Fruit fly (Drosophila melanogaster): ENCODE measurements around the gene tefu.

The tefu gene

dm6 chr3R:15291551-15292223, 49.7 kb upstream of the tefu start (continued):
- no peak for TF ChIP-seq CG11247 (GFP tag; IDR thresholded peaks at IDR 0.05)
- no peak for TF ChIP-seq Hey (tag; optimal IDR thresholded peaks at IDR 0.05)
- no peak for TF ChIP-seq CG12659 (GFP tag; optimal IDR thresholded peaks at IDR 0.05)
- no peak for TF ChIP-seq YL-1 (GFP tag; optimal IDR thresholded peaks at IDR 0.05)
- TF ChIP-seq ato (GFP tag; IDR thresholded peaks at IDR 0.05; ENCODE audit: partially characterized antibody): no peak
- peak; percentile 38 for TF ChIP-seq CG34376 (GFP tag; optimal IDR thresholded peaks at IDR 0.05)
- no peak for TF ChIP-seq repo (GFP tag; optimal IDR thresholded peaks at IDR 0.05)
- peak in 1 of 2 experiments; percentile 54 for TF ChIP-seq Pdp1 (GFP tag; optimal IDR thresholded peaks at IDR 0.05)
- peak; percentile 54 for TF ChIP-seq lbe (GFP tag; optimal IDR thresholded peaks at IDR 0.05)
- no peak for TF ChIP-seq CG10321 (GFP tag; IDR thresholded peaks at IDR 0.05)
- TF ChIP-seq stc (GFP tag; IDR thresholded peaks at IDR 0.05): no peak
- no peak for TF ChIP-seq tll (GFP tag; optimal IDR thresholded peaks at IDR 0.05)
- no peak for TF ChIP-seq CG32532 (GFP tag; IDR thresholded peaks at IDR 0.05)
- TF ChIP-seq CG12155 (GFP tag; optimal IDR thresholded peaks at IDR 0.05): no peak
- no peak for TF ChIP-seq dmrt99B (tag; optimal IDR thresholded peaks at IDR 0.05)
- TF ChIP-seq CG17912 (GFP tag; optimal IDR thresholded peaks at IDR 0.05): no peak
- no peak for TF ChIP-seq stwl (tag; optimal IDR thresholded peaks at IDR 0.05)
- TF ChIP-seq aop (GFP tag; IDR thresholded peaks at IDR 0.05): no peak
- peak; percentile 59 for TF ChIP-seq HmgZ (tag; optimal IDR thresholded peaks at IDR 0.05)
- no peak for TF ChIP-seq CG18011 (GFP tag; optimal IDR thresholded peaks at IDR 0.05)
- no peak for TF ChIP-seq az2 (GFP tag; optimal IDR thresholded peaks at IDR 0.05)
- no peak for TF ChIP-seq sna (GFP tag; IDR thresholded peaks at IDR 0.05; ENCODE audit: partially characterized antibody)
- peak; percentile 20 for TF ChIP-seq Kr (GFP tag; optimal IDR thresholded peaks at IDR 0.05)
- TF ChIP-seq CG18599 (GFP tag; optimal IDR thresholded peaks at IDR 0.05): peak; percentile 44
- TF ChIP-seq CG31388 (GFP tag; optimal IDR thresholded peaks at IDR 0.05): no peak
- TF ChIP-seq ham (GFP tag; IDR thresholded peaks at IDR 0.05): no peak
- TF ChIP-seq CG7928 (GFP tag; optimal IDR thresholded peaks at IDR 0.05): no peak
- no peak for TF ChIP-seq sr (GFP tag; IDR thresholded peaks at IDR 0.05)
- no peak for TF ChIP-seq CG6683 (GFP tag; optimal IDR thresholded peaks at IDR 0.05)
- TF ChIP-seq CG9797 (GFP tag; optimal IDR thresholded peaks at IDR 0.05): no peak
- no peak for TF ChIP-seq psq (GFP tag; optimal IDR thresholded peaks at IDR 0.05)
- peak; percentile 52 for TF ChIP-seq nom (GFP tag; optimal IDR thresholded peaks at IDR 0.05)
- no peak for TF ChIP-seq nerfin-2 (GFP tag; IDR thresholded peaks at IDR 0.05; ENCODE audit: partially characterized antibody)
- no peak for TF ChIP-seq lmd (GFP tag; IDR thresholded peaks at IDR 0.05)
- TF ChIP-seq z (GFP tag; IDR thresholded peaks at IDR 0.05): no peak
- peak; percentile 2 for TF ChIP-seq Fer1 (GFP tag; optimal IDR thresholded peaks at IDR 0.05)
- peak; percentile 17 for TF ChIP-seq CG17385 (GFP tag; optimal IDR thresholded peaks at IDR 0.05)
- no peak for TF ChIP-seq CG1792 (GFP tag; optimal IDR thresholded peaks at IDR 0.05)
- no peak for TF ChIP-seq bbx (GFP tag; IDR thresholded peaks at IDR 0.05; ENCODE audit: partially characterized antibody)
- TF ChIP-seq CG30431 (GFP tag; optimal IDR thresholded peaks at IDR 0.05): no peak
- no peak for TF ChIP-seq Poxn (GFP tag; IDR thresholded peaks at IDR 0.05)
- peak; percentile 10 for TF ChIP-seq exex (tag; optimal IDR thresholded peaks at IDR 0.05)
- TF ChIP-seq CG9727 (GFP tag; optimal IDR thresholded peaks at IDR 0.05): no peak
- no peak for TF ChIP-seq Atf3 (GFP tag; optimal IDR thresholded peaks at IDR 0.05)
- no peak for TF ChIP-seq CG3726 (GFP tag; IDR thresholded peaks at IDR 0.05)
- no peak for TF ChIP-seq sim (GFP tag; IDR thresholded peaks at IDR 0.05)
- peak; percentile 98 to 99 for TF ChIP-seq Trl (optimal IDR thresholded peaks at IDR 0.05)
- peak; percentile 42 for TF ChIP-seq Trl (GFP tag; optimal IDR thresholded peaks at IDR 0.05)
- no peak for TF ChIP-seq CTCF (GFP tag; optimal IDR thresholded peaks at IDR 0.05)
- TF ChIP-seq fd102C (GFP tag; optimal IDR thresholded peaks at IDR 0.05): no peak
- TF ChIP-seq Hmx (GFP tag; optimal IDR thresholded peaks at IDR 0.05): no peak

Data from whole organism, embryonic.